Worm (Caenorhabditis elegans): ENCODE measurements around the gene eif-2Bdelta.

The eif-2Bdelta gene

ce11 chrV:9496742-9497141 is 16.9 kb upstream of the eif-2Bdelta start, which contains the start of gene gsnl-1:
Gene gsnl-1 (plus strand): TSS chrV:9497042.
- TF ChIP-seq pqm-1 (tag; optimal IDR thresholded peaks at IDR 0.05) (no peak), sea-2 (GFP tag; optimal IDR thresholded peaks at IDR 0.05) (no peak), elt-1 (tag; optimal IDR thresholded peaks at IDR 0.05) (no peak), ceh-16 (tag; optimal IDR thresholded peaks at IDR 0.05) (no peak), egl-5 (tag; optimal IDR thresholded peaks at IDR 0.05) (peak; percentile 13), nhr-23 (tag; optimal IDR thresholded peaks at IDR 0.05) (no peak)

ce11 chrV:9499295-9499694 is 14.3 kb upstream of the eif-2Bdelta start:
- TF ChIP-seq pha-4 (tag; optimal IDR thresholded peaks at IDR 0.05) = no peak
- TF ChIP-seq ztf-11 (tag; optimal IDR thresholded peaks at IDR 0.05) = no peak
- TF ChIP-seq nhr-76 (tag; optimal IDR thresholded peaks at IDR 0.05) = no peak
- no peak for TF ChIP-seq egl-5 (tag; optimal IDR thresholded peaks at IDR 0.05)
- TF ChIP-seq elt-1 (tag; optimal IDR thresholded peaks at IDR 0.05) = peak; percentile 62
- TF ChIP-seq skn-1 (tag; optimal IDR thresholded peaks at IDR 0.05) = no peak
- peak; percentile 59 for TF ChIP-seq nhr-25 (tag; optimal IDR thresholded peaks at IDR 0.05)
- no peak for TF ChIP-seq nhr-23 (tag; optimal IDR thresholded peaks at IDR 0.05)

- TF ChIP-seq daf-12 (tag; optimal IDR thresholded peaks at IDR 0.05) (no peak), nhr-76 (tag; optimal IDR thresholded peaks at IDR 0.05) (no peak), eor-1 (tag; optimal IDR thresholded peaks at IDR 0.05) (no peak), elt-2 (tag; optimal IDR thresholded peaks at IDR 0.05) (no peak), ama-1 (optimal IDR thresholded peaks at IDR 0.05) (no peak), egl-27 (tag; optimal IDR thresholded peaks at IDR 0.05) (no peak), ceh-16 (tag; optimal IDR thresholded peaks at IDR 0.05) (no peak), nhr-77 (tag; optimal IDR thresholded peaks at IDR 0.05) (no peak), nhr-25 (tag; optimal IDR thresholded peaks at IDR 0.05) (peak; percentile 65), pha-4 (tag; optimal IDR thresholded peaks at IDR 0.05) (no peak), snpc-4 (tag; optimal IDR thresholded peaks at IDR 0.05) (no peak), ceh-28 (tag; optimal IDR thresholded peaks at IDR 0.05) (no peak), elt-1 (tag; optimal IDR thresholded peaks at IDR 0.05) (peak; percentile 91)
Measured at ce11 chrV:9500826-9501451, 12.7 kb upstream of the eif-2Bdelta start, which contains the start of gene swt-5. Gene swt-5 (plus strand): TSS chrV:9501401.

- TF ChIP-seq elt-1 (tag; optimal IDR thresholded peaks at IDR 0.05) = peak; percentile 33
- TF ChIP-seq mdl-1 (tag; optimal IDR thresholded peaks at IDR 0.05) = no peak
- TF ChIP-seq pqm-1 (tag; optimal IDR thresholded peaks at IDR 0.05) = peak; percentile 17
- no peak for TF ChIP-seq ceh-28 (tag; optimal IDR thresholded peaks at IDR 0.05)
- peak; percentile 26 for TF ChIP-seq egl-5 (tag; optimal IDR thresholded peaks at IDR 0.05)
- peak; percentile 51 for TF ChIP-seq ama-1 (optimal IDR thresholded peaks at IDR 0.05)
- TF ChIP-seq pha-4 (tag; optimal IDR thresholded peaks at IDR 0.05) = no peak
- TF ChIP-seq tbx-2 (tag; optimal IDR thresholded peaks at IDR 0.05) = peak; percentile 48
- peak; percentile 90 for TF ChIP-seq hmg-11 (tag; optimal IDR thresholded peaks at IDR 0.05)
- peak; percentile 38 for TF ChIP-seq lin-15B (tag; optimal IDR thresholded peaks at IDR 0.05)
- TF ChIP-seq lin-39 (tag; optimal IDR thresholded peaks at IDR 0.05) = peak; percentile 82
- no peak for TF ChIP-seq nhr-237 (tag; optimal IDR thresholded peaks at IDR 0.05)
- peak; percentile 52 for TF ChIP-seq elt-2 (tag; optimal IDR thresholded peaks at IDR 0.05)
- TF ChIP-seq ceh-82 (tag; optimal IDR thresholded peaks at IDR 0.05) = peak; percentile 8
- peak; percentile 40 for TF ChIP-seq nfya-1 (tag; optimal IDR thresholded peaks at IDR 0.05; ENCODE audit: insufficient read depth)
- peak; percentile 22 for TF ChIP-seq nhr-23 (tag; optimal IDR thresholded peaks at IDR 0.05)
- peak; percentile 77 for TF ChIP-seq nhr-43 (tag; optimal IDR thresholded peaks at IDR 0.05; ENCODE audit: poor library complexity, severe bottlenecking)
- TF ChIP-seq snpc-4 (tag; optimal IDR thresholded peaks at IDR 0.05) = peak; percentile 95
- peak; percentile 50 for TF ChIP-seq nhr-25 (tag; optimal IDR thresholded peaks at IDR 0.05)
- peak; percentile 17 for TF ChIP-seq jun-1 (tag; optimal IDR thresholded peaks at IDR 0.05)
- TF ChIP-seq ztf-4 (tag; optimal IDR thresholded peaks at IDR 0.05) = no peak
- peak; percentile 42 for TF ChIP-seq lsy-12 (tag; optimal IDR thresholded peaks at IDR 0.05)
- TF ChIP-seq R02D3.7 (tag; optimal IDR thresholded peaks at IDR 0.05) = no peak
Measured at ce11 chrV:9503152-9503817, 10.3 kb upstream of the eif-2Bdelta start.
